Worm (Caenorhabditis elegans): ENCODE data around the gene srh-236.

- TF ChIP-seq flt-1 (GFP tag; IDR thresholded peaks at IDR 0.05) = no peak
- TF ChIP-seq cog-1 (tag; optimal IDR thresholded peaks at IDR 0.05) = no peak
- no peak for TF ChIP-seq ztf-23 (GFP tag; IDR thresholded peaks at IDR 0.05)
These were observed 28.9 kb upstream of the srh-236 start for ce11 chrV:17240579-17241277.
